Worm (Caenorhabditis elegans) whole organism, L2 larva: ENCODE results near the gene vti-1.

Experiments used
- R02D3.7 ChIP-seq: fragments of 150-350 bp; optimal IDR thresholded peaks from 2 replicates; lab custom pipeline; 2014; ENCODE audit warnings: missing biosample characterization, missing genetic modification characterization
- egl-27 ChIP-seq: sonication (generic microtip); optimal IDR thresholded peaks from 3 replicates; lab custom pipeline; 2017; ENCODE audit warnings: missing biosample characterization, missing genetic modification reagents, missing genetic modification characterization
- fos-1 ChIP-seq: fragments of 150-350 bp; optimal IDR thresholded peaks from 2 replicates; lab custom pipeline; 2014; ENCODE audit warnings: missing biosample characterization, missing genetic modification characterization
- lsy-2 ChIP-seq, 2 experiments: fragments of 150-350 bp in 1 of 2; sonication (generic microtip) in 1 of 2; optimal IDR thresholded peaks; 2 replicates each; lab custom pipeline; 2014 to 2017; ENCODE audit warnings: missing biosample characterization in 2 of 2, missing genetic modification characterization in 2 of 2
- mdl-1 ChIP-seq, 2 experiments: fragments of 150-350 bp in 1 of 2; sonication (generic microtip) in 1 of 2; optimal IDR thresholded peaks; 2 replicates each; lab custom pipeline; 2017; ENCODE audit warnings: missing biosample characterization in 2 of 2, missing genetic modification characterization in 2 of 2
- skn-1 ChIP-seq: sonication (generic microtip); optimal IDR thresholded peaks from 2 replicates; lab custom pipeline; 2017; ENCODE audit warnings: missing biosample characterization, missing genetic modification characterization
- snpc-4 ChIP-seq: fragments of 150-350 bp; optimal IDR thresholded peaks from 2 replicates; lab custom pipeline; 2014; ENCODE audit warnings: missing biosample characterization, missing genetic modification characterization

- TF ChIP-seq snpc-4 (tag; lab: Kevin White, UChicago), result no peak
- TF ChIP-seq mdl-1 (tag; optimal IDR thresholded peaks at IDR 0.05; lab: Kevin White, UChicago), result no peak
- TF ChIP-seq fos-1, result no peak
- no peak for TF ChIP-seq skn-1 (tag; lab: Kevin White, UChicago)
- TF ChIP-seq lsy-2 (tag; optimal IDR thresholded peaks at IDR 0.05; lab: Kevin White, UChicago), result no peak
- no peak for TF ChIP-seq egl-27 (tag; lab: Kevin White, UChicago)
- no peak for TF ChIP-seq R02D3.7 (tag; lab: Kevin White, UChicago)
Observed at ce11 chrIV:14757786-14758185, 8.7 kb downstream of the vti-1 start.
